Worm (Caenorhabditis elegans): Measurements from ENCODE around the gene his-61.

ce11 chrIV:7469782-7470413 lies 16.1 kb downstream of the his-61 start, which contains the start of gene F55G1.7:
- TF ChIP-seq nhr-80 (tag; optimal IDR thresholded peaks at IDR 0.05), result no peak
- TF ChIP-seq mel-28 (tag; optimal IDR thresholded peaks at IDR 0.05; ENCODE audit: borderline replicate concordance), result no peak
- TF ChIP-seq gei-17 (GFP tag; optimal IDR thresholded peaks at IDR 0.05), result no peak
- TF ChIP-seq efl-1 (GFP tag; optimal IDR thresholded peaks at IDR 0.05), result no peak
- no peak for TF ChIP-seq hsf-1 (GFP tag; IDR thresholded peaks at IDR 0.05)
- TF ChIP-seq unc-62 (GFP tag; optimal IDR thresholded peaks at IDR 0.05), result no peak
- TF ChIP-seq pha-4 (tag; optimal IDR thresholded peaks at IDR 0.05), result no peak
- no peak for TF ChIP-seq fkh-3 (tag; optimal IDR thresholded peaks at IDR 0.05)
- no peak for TF ChIP-seq tlf-1 (GFP tag; optimal IDR thresholded peaks at IDR 0.05)
- no peak for TF ChIP-seq hlh-12 (tag; optimal IDR thresholded peaks at IDR 0.05)

Data from whole organism, young adult.